Fruit fly (Drosophila melanogaster): ENCODE results near the gene cv.

Gene cv

dm6 chrX:5718476-5719012 lies 28.7 kb downstream of the cv start (continued):
- TF ChIP-seq dpn (GFP tag; optimal IDR thresholded peaks at IDR 0.05): peak in 1 of 2 experiments; percentile 49
- peak; percentile 86 for TF ChIP-seq Atf6 (GFP tag; IDR thresholded peaks at IDR 0.05)
- peak; percentile 59 for TF ChIP-seq CG9727 (GFP tag; optimal IDR thresholded peaks at IDR 0.05)
- TF ChIP-seq CG6683 (GFP tag; optimal IDR thresholded peaks at IDR 0.05): peak; percentile 44
- TF ChIP-seq kah (GFP tag; optimal IDR thresholded peaks at IDR 0.05): peak; percentile 12
- TF ChIP-seq schlank (tag; optimal IDR thresholded peaks at IDR 0.05): peak; percentile 30
- no peak for TF ChIP-seq CG7987 (GFP tag; optimal IDR thresholded peaks at IDR 0.05)
- TF ChIP-seq Dref (GFP tag; IDR thresholded peaks at IDR 0.05): peak; percentile 26; the same call in 1 of the 2 replicates
- peak; percentile 91 for TF ChIP-seq grau (tag; optimal IDR thresholded peaks at IDR 0.05)
- TF ChIP-seq HHEX (GFP tag; optimal IDR thresholded peaks at IDR 0.05): peak; percentile 71
- TF ChIP-seq CG32532 (GFP tag; IDR thresholded peaks at IDR 0.05): peak; percentile 90
- TF ChIP-seq gem (tag; optimal IDR thresholded peaks at IDR 0.05): peak; percentile 75
- TF ChIP-seq bsh (GFP tag; optimal IDR thresholded peaks at IDR 0.05): peak in 1 of 2 experiments; percentile 33
- peak; percentile 50; the same call in 1 of the 2 replicates for TF ChIP-seq Drgx (GFP tag; IDR thresholded peaks at IDR 0.05)
- no peak for TF ChIP-seq Dp (GFP tag; optimal IDR thresholded peaks at IDR 0.05)
- TF ChIP-seq bcd (GFP tag; optimal IDR thresholded peaks at IDR 0.05): peak; percentile 60
- TF ChIP-seq CG2712 (tag; optimal IDR thresholded peaks at IDR 0.05): peak; percentile 56
- peak; percentile 75 for TF ChIP-seq Taf1 (GFP tag; IDR thresholded peaks at IDR 0.05)
- peak; percentile 38; the same call in 1 of the 2 replicates for TF ChIP-seq E2f2 (GFP tag; IDR thresholded peaks at IDR 0.05)
- TF ChIP-seq CG13894 (tag; optimal IDR thresholded peaks at IDR 0.05): peak; percentile 85
- peak; percentile 71; the same call in 1 of the 2 replicates for TF ChIP-seq ranshi (GFP tag; IDR thresholded peaks at IDR 0.05)
- no peak for TF ChIP-seq ac (GFP tag; optimal IDR thresholded peaks at IDR 0.05)
- peak; percentile 52 for TF ChIP-seq CG11085 (GFP tag; IDR thresholded peaks at IDR 0.05)
- peak; percentile 83 for TF ChIP-seq CG18599 (GFP tag; optimal IDR thresholded peaks at IDR 0.05)
- TF ChIP-seq ssp (GFP tag; IDR thresholded peaks at IDR 0.05): no peak
- no peak for TF ChIP-seq CG2202 (tag; optimal IDR thresholded peaks at IDR 0.05)
- peak; percentile 39; the same call in 1 of the 2 replicates for TF ChIP-seq Oaz (GFP tag; IDR thresholded peaks at IDR 0.05)
- TF ChIP-seq CG6175 (GFP tag; IDR thresholded peaks at IDR 0.05): peak; percentile 64; the same call in 2 of the 3 replicates
- TF ChIP-seq NfI (GFP tag; optimal IDR thresholded peaks at IDR 0.05): peak; percentile 65
- no peak for TF ChIP-seq Doc2 (GFP tag; IDR thresholded peaks at IDR 0.05)
- no peak for TF ChIP-seq HLHmδ (GFP tag; optimal IDR thresholded peaks at IDR 0.05)
- 0 out of 2 replicates have a peak, but pooled peaks have one; percentile 21 for TF ChIP-seq CG10959 (GFP tag; IDR thresholded peaks at IDR 0.05)
- no peak for TF ChIP-seq CG33213 (GFP tag; optimal IDR thresholded peaks at IDR 0.05)
- no peak for TF ChIP-seq CG11093 (GFP tag; IDR thresholded peaks at IDR 0.05)
- no peak for TF ChIP-seq Lim3 (GFP tag; IDR thresholded peaks at IDR 0.05)
- no peak for TF ChIP-seq CG1792 (GFP tag; optimal IDR thresholded peaks at IDR 0.05)
- no peak for TF ChIP-seq Hsf (GFP tag; optimal IDR thresholded peaks at IDR 0.05)
- TF ChIP-seq Dip2 (GFP tag; IDR thresholded peaks at IDR 0.05): no peak
- TF ChIP-seq lbe (GFP tag; optimal IDR thresholded peaks at IDR 0.05): peak; percentile 67
- TF ChIP-seq D19B (GFP tag; optimal IDR thresholded peaks at IDR 0.05): peak; percentile 50
- TF ChIP-seq CG17361 (GFP tag; IDR thresholded peaks at IDR 0.05): 0 out of 3 replicates have a peak, but pooled peaks have one; percentile 22
- TF ChIP-seq croc (GFP tag; conservative IDR thresholded peaks at IDR 0.05): no peak
- peak; percentile 21; the same call in 1 of the 2 replicates for TF ChIP-seq Rx (GFP tag; IDR thresholded peaks at IDR 0.05)
- no peak for TF ChIP-seq hkb (optimal IDR thresholded peaks at IDR 0.05)
- peak; percentile 64; the same call in 1 of the 2 replicates for TF ChIP-seq hkb (GFP tag; IDR thresholded peaks at IDR 0.05)
- peak; percentile 15 for TF ChIP-seq az2 (GFP tag; optimal IDR thresholded peaks at IDR 0.05)
- no peak for TF ChIP-seq stwl (tag; optimal IDR thresholded peaks at IDR 0.05)
- peak; percentile 59 for TF ChIP-seq Oli (tag; optimal IDR thresholded peaks at IDR 0.05)
- no peak for TF ChIP-seq CG10565 (GFP tag; optimal IDR thresholded peaks at IDR 0.05)
- TF ChIP-seq PHDP (tag; optimal IDR thresholded peaks at IDR 0.05): peak; percentile 69
